Fruit fly (Drosophila melanogaster) S2 (cell line): ENCODE results near the gene CG17283.

Experiments
- CG8478 ChIP-seq: fragments of >200 bp; optimal IDR thresholded peaks from 2 replicates; lab custom pipeline; 2018
- CTCF ChIP-seq, 2 experiments: fragments of >200 bp; optimal IDR thresholded peaks; 2 replicates each; lab custom pipeline; 2018

DNA sequence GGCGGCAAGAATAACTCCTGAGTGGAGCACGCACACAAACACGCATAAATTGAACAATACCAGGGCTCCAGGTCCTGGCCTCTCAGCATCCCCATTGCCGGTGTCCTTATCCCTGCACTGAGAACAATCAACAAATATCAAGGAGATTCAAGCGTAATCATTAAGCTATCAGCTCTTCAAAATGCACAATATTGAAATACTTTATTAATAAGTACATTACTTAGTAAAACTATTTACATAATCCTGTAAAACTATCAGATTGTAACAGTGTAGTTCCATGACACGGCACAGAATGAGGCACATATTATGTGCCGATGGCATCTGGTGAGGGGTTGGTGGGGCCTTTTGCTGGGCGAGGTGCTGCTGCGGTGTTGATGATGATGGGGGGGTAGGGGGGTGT lies 36.6 kb upstream of the CG17283 start:
- TF ChIP-seq CG8478 (no peak), CTCF (optimal IDR thresholded peaks at IDR 0.05; lab: Kevin White, UChicago) (no peak)
